Worm (Caenorhabditis elegans): Measurements from ENCODE around the gene nhx-5.

ce11 chrX:10593234-10593633, 16.5 kb downstream of the nhx-5 start, which contains the start of gene sdn-1:
- TF ChIP-seq fkh-10 (GFP tag; optimal IDR thresholded peaks at IDR 0.05) (no peak), pha-4 (tag; optimal IDR thresholded peaks at IDR 0.05) (no peak), ama-1 (optimal IDR thresholded peaks at IDR 0.05) (no peak), unc-39 (tag; optimal IDR thresholded peaks at IDR 0.05) (no peak), tbx-2 (tag; optimal IDR thresholded peaks at IDR 0.05) (no peak)
